Worm (Caenorhabditis elegans) whole organism, L4/young adult: ENCODE results near the gene C27C12.4.

Experiments used
- W03F9.2 ChIP-seq: fragments of 150-350 bp; optimal IDR thresholded peaks from 2 replicates; lab custom pipeline; 2014; ENCODE audit warnings: missing biosample characterization, missing genetic modification characterization
- dao-5 ChIP-seq: sonication (generic microtip); optimal IDR thresholded peaks from 2 replicates; lab custom pipeline; 2016; ENCODE audit warnings: missing genotype, missing genetic modification characterization, moderate library complexity, missing compliant biosample characterization
- him-1 ChIP-seq: sonication (generic microtip); optimal IDR thresholded peaks from 2 replicates; lab custom pipeline; 2016; ENCODE audit warnings: missing genotype, missing genetic modification reagents, missing genetic modification characterization, missing compliant biosample characterization

- TF ChIP-seq W03F9.2 (tag; lab: Kevin White, UChicago) (no peak), him-1 (no peak), dao-5 (no peak)
Observed at ce11 chrX:14877691-14878090, 23.8 kb downstream of the C27C12.4 start.
